Worm (Caenorhabditis elegans): ENCODE results near the gene egl-27.

Gene egl-27

ce11 chrII:6834582-6835058 lies at the start of gene egl-27:
Gene egl-27, plus strand, starts transcription at chrII:6835008.
- TF ChIP-seq rbr-2 (tag; optimal IDR thresholded peaks at IDR 0.05) (no peak), egl-43 (GFP tag; IDR thresholded peaks at IDR 0.05) (peak; percentile 68), ceh-82 (tag; optimal IDR thresholded peaks at IDR 0.05) (no peak), set-16 (GFP tag; IDR thresholded peaks at IDR 0.05) (peak; percentile 57), zip-2 (tag; optimal IDR thresholded peaks at IDR 0.05) (no peak), fkh-10 (GFP tag; optimal IDR thresholded peaks at IDR 0.05) (no peak), F44E2.7 (GFP tag; IDR thresholded peaks at IDR 0.05) (no peak), nhr-111 (GFP tag; optimal IDR thresholded peaks at IDR 0.05) (no peak), gei-8 (GFP tag; optimal IDR thresholded peaks at IDR 0.05) (no peak), aly-2 (tag; optimal IDR thresholded peaks at IDR 0.05) (no peak), zfp-2 (tag; optimal IDR thresholded peaks at IDR 0.05) (no peak), mxl-3 (GFP tag; optimal IDR thresholded peaks at IDR 0.05) (peak; percentile 16), lim-7 (GFP tag; IDR thresholded peaks at IDR 0.05) (0 out of 2 replicates have a peak, but pooled peaks have one; percentile 46), pha-4 (GFP tag; IDR thresholded peaks at IDR 0.05) (no peak), pha-4 (tag; optimal IDR thresholded peaks at IDR 0.05) (no peak), tra-1 (GFP tag; IDR thresholded peaks at IDR 0.05) (0 out of 2 replicates have a peak, but pooled peaks have one; percentile 42), nhr-10 (tag; optimal IDR thresholded peaks at IDR 0.05) (no peak), hlh-11 (tag; optimal IDR thresholded peaks at IDR 0.05) (peak; percentile 39), nhr-28 (tag; optimal IDR thresholded peaks at IDR 0.05) (peak; percentile 21), hmg-1.1 (GFP tag; IDR thresholded peaks at IDR 0.05) (0 out of 2 replicates have a peak, but pooled peaks have one; percentile 44), ZK337.2 (GFP tag; IDR thresholded peaks at IDR 0.05) (peak; percentile 20; the same call in 1 of the 2 replicates), dve-1 (tag; optimal IDR thresholded peaks at IDR 0.05; ENCODE audit: insufficient read depth) (no peak), zfp-3 (GFP tag; conservative IDR thresholded peaks at IDR 0.05) (no peak), unc-62 (GFP tag; optimal IDR thresholded peaks at IDR 0.05 in 1 of 2) (peak in 1 of 2 experiments; percentile 52), unc-62 (tag; optimal IDR thresholded peaks at IDR 0.05) (no peak)

- TF ChIP-seq D1046.2 (GFP tag; IDR thresholded peaks at IDR 0.05) (no peak), aha-1 (tag) (peak; percentile 8)
Observed at ce11 chrII:6788672-6789298, 46.0 kb upstream of the egl-27 start, which contains the start of gene T13C2.3. Gene T13C2.3, plus strand, starts transcription at chrII:6789248.

- TF ChIP-seq nhr-25 (tag; optimal IDR thresholded peaks at IDR 0.05; ENCODE audit: borderline replicate concordance, insufficient read depth): no peak
- TF ChIP-seq zip-2 (tag; optimal IDR thresholded peaks at IDR 0.05): no peak
- no peak for TF ChIP-seq nhr-41 (GFP tag; IDR thresholded peaks at IDR 0.05)
- TF ChIP-seq lin-39 (tag; optimal IDR thresholded peaks at IDR 0.05): no peak
- TF ChIP-seq dmd-6 (GFP tag; IDR thresholded peaks at IDR 0.05): no peak
- TF ChIP-seq mdt-29 (GFP tag; IDR thresholded peaks at IDR 0.05): no peak
- no peak for TF ChIP-seq nhr-111 (GFP tag; optimal IDR thresholded peaks at IDR 0.05)
- no peak for TF ChIP-seq ztf-7 (tag; optimal IDR thresholded peaks at IDR 0.05)
- no peak for TF ChIP-seq zfp-2 (tag; optimal IDR thresholded peaks at IDR 0.05)
- TF ChIP-seq fkh-10 (GFP tag; optimal IDR thresholded peaks at IDR 0.05): no peak
- TF ChIP-seq lin-13 (GFP tag; optimal IDR thresholded peaks at IDR 0.05): no peak
- no peak for TF ChIP-seq ceh-20 (GFP tag; IDR thresholded peaks at IDR 0.05)
- TF ChIP-seq dmd-9 (GFP tag; IDR thresholded peaks at IDR 0.05): no peak
- TF ChIP-seq sdz-12 (GFP tag; optimal IDR thresholded peaks at IDR 0.05): no peak
- no peak for TF ChIP-seq daf-16 (GFP tag; optimal IDR thresholded peaks at IDR 0.05)
- no peak for TF ChIP-seq daf-16 (tag; optimal IDR thresholded peaks at IDR 0.05)
- TF ChIP-seq cey-2 (tag; optimal IDR thresholded peaks at IDR 0.05; ENCODE audit: borderline replicate concordance, insufficient read depth): no peak
- TF ChIP-seq mdl-1 (tag; optimal IDR thresholded peaks at IDR 0.05): no peak
- TF ChIP-seq ctbp-1 (GFP tag; IDR thresholded peaks at IDR 0.05): no peak
- TF ChIP-seq ceh-32 (tag; optimal IDR thresholded peaks at IDR 0.05; ENCODE audit: poor library complexity): no peak
Observed at ce11 chrII:6791891-6792290, 42.9 kb upstream of the egl-27 start, which contains the start of gene T13C2.2. Gene T13C2.2, plus strand, starts transcription at chrII:6792191.

All from whole organism, L4 larva.